Worm (Caenorhabditis elegans): Measurements from ENCODE around the gene trxr-2.
A peak's percentile ranks its signal among the peaks of the same experiment; 100 is the strongest.

Gene trxr-2

DNA sequence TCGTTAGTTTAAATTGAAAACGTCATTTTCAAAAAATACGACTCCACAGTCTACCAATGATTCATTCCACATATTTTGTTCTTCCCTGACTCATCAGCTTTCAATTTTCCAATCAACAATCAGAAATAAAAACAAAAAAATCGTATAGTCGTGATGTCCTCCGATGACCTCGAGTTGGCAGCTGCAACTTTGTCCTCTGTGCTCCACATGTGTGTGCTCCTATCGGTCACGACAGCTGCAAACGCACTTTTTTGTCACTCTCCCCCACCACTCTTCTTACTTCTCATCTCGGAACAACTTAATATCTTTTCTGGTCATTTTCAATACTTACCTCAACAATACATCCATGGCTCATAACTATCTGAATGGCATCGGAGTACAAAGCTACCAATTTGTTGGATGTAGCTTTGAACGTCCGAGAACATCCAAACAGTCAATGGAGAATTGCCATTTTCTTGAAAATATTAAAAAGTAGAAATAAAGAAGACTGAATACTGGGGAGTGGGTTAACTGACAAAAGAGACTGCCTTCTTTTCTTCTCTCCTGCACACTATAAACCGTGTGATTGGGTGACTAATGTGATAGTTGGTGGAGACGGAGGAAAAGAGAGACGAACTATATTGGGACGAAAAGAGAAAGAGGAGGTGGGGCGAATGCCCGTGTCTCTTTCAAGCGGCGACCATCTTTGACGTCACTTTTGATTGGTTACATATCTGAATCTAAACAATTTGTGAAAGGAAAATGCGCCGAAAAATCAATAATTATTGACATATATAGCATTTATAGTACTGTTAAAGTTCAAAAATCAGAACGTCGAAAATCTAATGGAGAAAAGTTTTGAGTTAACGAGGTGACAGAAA lies 46.4 kb upstream of the trxr-2 start:
- no peak for TF ChIP-seq ZK546.5 (tag; optimal IDR thresholded peaks at IDR 0.05)
- no peak for TF ChIP-seq lin-11 (tag; optimal IDR thresholded peaks at IDR 0.05)
- TF ChIP-seq sem-4 (tag; optimal IDR thresholded peaks at IDR 0.05): no peak
- TF ChIP-seq nhr-129 (tag; optimal IDR thresholded peaks at IDR 0.05): peak; percentile 16
- peak; percentile 64 for TF ChIP-seq sma-3 (GFP tag; optimal IDR thresholded peaks at IDR 0.05)
- TF ChIP-seq unc-62 (GFP tag; optimal IDR thresholded peaks at IDR 0.05): no peak
- no peak for TF ChIP-seq nhr-6 (tag; optimal IDR thresholded peaks at IDR 0.05)
- TF ChIP-seq unc-39 (tag; optimal IDR thresholded peaks at IDR 0.05): no peak
- no peak for TF ChIP-seq aly-2 (tag; optimal IDR thresholded peaks at IDR 0.05)
- TF ChIP-seq nhr-77 (tag; optimal IDR thresholded peaks at IDR 0.05): no peak
- peak; percentile 68 for TF ChIP-seq blmp-1 (tag; optimal IDR thresholded peaks at IDR 0.05; ENCODE audit: insufficient read depth)
- no peak for TF ChIP-seq Y55F3AM.14 (GFP tag; optimal IDR thresholded peaks at IDR 0.05)
- TF ChIP-seq ztf-11 (tag; optimal IDR thresholded peaks at IDR 0.05): no peak
- peak; percentile 43 for TF ChIP-seq nhr-25 (tag; optimal IDR thresholded peaks at IDR 0.05)
- TF ChIP-seq mbf-1 (tag; optimal IDR thresholded peaks at IDR 0.05): no peak
- no peak for TF ChIP-seq peb-1 (tag; optimal IDR thresholded peaks at IDR 0.05)
- no peak for TF ChIP-seq ceh-16 (tag; optimal IDR thresholded peaks at IDR 0.05)
- peak; percentile 87 for TF ChIP-seq ama-1 (optimal IDR thresholded peaks at IDR 0.05)
- no peak for TF ChIP-seq elt-3 (tag; optimal IDR thresholded peaks at IDR 0.05)
- no peak for TF ChIP-seq unc-55 (GFP tag; optimal IDR thresholded peaks at IDR 0.05)
- TF ChIP-seq mdl-1 (tag; optimal IDR thresholded peaks at IDR 0.05): no peak
- TF ChIP-seq egl-27 (tag; optimal IDR thresholded peaks at IDR 0.05): no peak
- no peak for TF ChIP-seq ceh-82 (tag; optimal IDR thresholded peaks at IDR 0.05)
- TF ChIP-seq nhr-12 (tag; optimal IDR thresholded peaks at IDR 0.05): no peak
- TF ChIP-seq nhr-11 (tag; optimal IDR thresholded peaks at IDR 0.05): no peak
- TF ChIP-seq fos-1 (tag; optimal IDR thresholded peaks at IDR 0.05): peak; percentile 65
- TF ChIP-seq elt-1 (tag; optimal IDR thresholded peaks at IDR 0.05): no peak
- no peak for TF ChIP-seq nhr-10 (tag; optimal IDR thresholded peaks at IDR 0.05)
- TF ChIP-seq mab-5 (tag; optimal IDR thresholded peaks at IDR 0.05): no peak
- no peak for TF ChIP-seq lin-39 (tag; optimal IDR thresholded peaks at IDR 0.05)
- peak; percentile 23 for TF ChIP-seq lin-13 (GFP tag; optimal IDR thresholded peaks at IDR 0.05)
- TF ChIP-seq crh-2 (tag; optimal IDR thresholded peaks at IDR 0.05): peak; percentile 58
- TF ChIP-seq gmeb-1 (tag; optimal IDR thresholded peaks at IDR 0.05): no peak
- no peak for TF ChIP-seq C34F6.9 (tag; optimal IDR thresholded peaks at IDR 0.05)
- TF ChIP-seq sma-9 (GFP tag; optimal IDR thresholded peaks at IDR 0.05): peak; percentile 44
- TF ChIP-seq sma-9 (tag; optimal IDR thresholded peaks at IDR 0.05): no peak
- TF ChIP-seq nhr-21 (tag; optimal IDR thresholded peaks at IDR 0.05): no peak
- no peak for TF ChIP-seq nhr-237 (tag; optimal IDR thresholded peaks at IDR 0.05)
- TF ChIP-seq nhr-23 (tag; optimal IDR thresholded peaks at IDR 0.05): no peak
- TF ChIP-seq ztf-4 (tag; optimal IDR thresholded peaks at IDR 0.05): no peak
- peak in 1 of 2 experiments; percentile 32 for TF ChIP-seq lsy-2 (tag; optimal IDR thresholded peaks at IDR 0.05)
- TF ChIP-seq dmd-4 (tag; optimal IDR thresholded peaks at IDR 0.05): no peak
- no peak for TF ChIP-seq skn-1 (tag; optimal IDR thresholded peaks at IDR 0.05)
- TF ChIP-seq snpc-4 (tag; optimal IDR thresholded peaks at IDR 0.05): no peak
- TF ChIP-seq ztf-1 (GFP tag; conservative IDR thresholded peaks at IDR 0.05): no peak
- TF ChIP-seq R02D3.7 (tag; optimal IDR thresholded peaks at IDR 0.05): no peak
- TF ChIP-seq alr-1 (tag; optimal IDR thresholded peaks at IDR 0.05): no peak
- peak; percentile 8 for TF ChIP-seq F13H6.1 (tag; optimal IDR thresholded peaks at IDR 0.05)
- TF ChIP-seq zag-1 (tag; optimal IDR thresholded peaks at IDR 0.05): no peak
